Fruit fly (Drosophila melanogaster) whole organism, embryonic: ENCODE data around the gene Hsp67Ba.

Source experiments
- C15 ChIP-seq: fragments of 200-800 bp; sonication (Bioruptor generic); IDR thresholded peaks from 3 replicates; pipeline ENCODE4 v1.3.6; 2022; ENCODE audit warnings: missing biosample characterization, missing genetic modification characterization
- CG10366 ChIP-seq: fragments of 200-800 bp; sonication (Bioruptor generic); IDR thresholded peaks from 2 replicates; pipeline ENCODE4 v1.3.6; 2022; ENCODE audit warnings: missing biosample characterization, missing genetic modification characterization
- CG11093 ChIP-seq: fragments of 200-800 bp; sonication (Bioruptor generic); IDR thresholded peaks from 3 replicates; pipeline ENCODE4 v1.3.6; 2022; ENCODE audit warnings: missing biosample characterization, missing genetic modification characterization
- CG11723 ChIP-seq: fragments of 200-800 bp; sonication (Bioruptor generic); optimal IDR thresholded peaks from 2 replicates; lab custom pipeline; 2017; ENCODE audit warnings: missing biosample characterization, mild to moderate bottlenecking, missing genetic modification characterization
- CG12071 ChIP-seq: fragments of 200-800 bp; sonication (Bioruptor generic); optimal IDR thresholded peaks from 3 replicates; lab custom pipeline; 2018; ENCODE audit warnings: missing biosample characterization, mild to moderate bottlenecking, missing genetic modification characterization
- CG12299 ChIP-seq: fragments of 200-800 bp; sonication (Bioruptor generic); optimal IDR thresholded peaks from 2 replicates; lab custom pipeline; 2018; ENCODE audit warnings: missing biosample characterization, mild to moderate bottlenecking, missing genetic modification characterization
- CG12942 ChIP-seq: fragments of 200-800 bp; sonication (Bioruptor generic); optimal IDR thresholded peaks from 3 replicates; lab custom pipeline; 2016; ENCODE audit warnings: missing biosample characterization, missing genetic modification characterization
- CG13775 ChIP-seq: fragments of 200-800 bp; sonication (Bioruptor generic); optimal IDR thresholded peaks from 3 replicates; lab custom pipeline; 2017; ENCODE audit warnings: missing biosample characterization, mild to moderate bottlenecking, missing genetic modification characterization
- CG14441 ChIP-seq: fragments of 200-800 bp; sonication (Bioruptor generic); IDR thresholded peaks from 2 replicates; pipeline ENCODE4 v1.3.6; 2022; ENCODE audit warnings: missing biosample characterization, missing genetic modification characterization
- CG15514 ChIP-seq: fragments of 200-800 bp; sonication (Bioruptor generic); optimal IDR thresholded peaks from 3 replicates; lab custom pipeline; 2017; ENCODE audit warnings: missing biosample characterization, missing genetic modification characterization, mild to moderate bottlenecking, moderate library complexity, missing genetic modification reagents
- CG15696 ChIP-seq: fragments of 200-800 bp; sonication (Bioruptor generic); optimal IDR thresholded peaks from 2 replicates; lab custom pipeline; 2019; ENCODE audit warnings: missing biosample characterization, mild to moderate bottlenecking, missing genetic modification characterization, moderate library complexity
- CG18262 ChIP-seq: fragments of 200-800 bp; optimal IDR thresholded peaks from 3 replicates; lab custom pipeline; 2019; ENCODE audit warnings: missing biosample characterization, mild to moderate bottlenecking, missing genetic modification characterization, moderate library complexity
- CG18476 ChIP-seq: fragments of 200-800 bp; sonication (Bioruptor generic); optimal IDR thresholded peaks from 2 replicates; lab custom pipeline; 2016; ENCODE audit warnings: missing biosample characterization, mild to moderate bottlenecking, missing genetic modification characterization
- CG18619 ChIP-seq: fragments of 200-800 bp; sonication (Bioruptor generic); optimal IDR thresholded peaks from 3 replicates; lab custom pipeline; 2017; ENCODE audit warnings: missing biosample characterization, mild to moderate bottlenecking, missing genetic modification characterization
- CG32532 ChIP-seq: fragments of 200-800 bp; sonication (Bioruptor generic); IDR thresholded peaks from 2 replicates; pipeline ENCODE4 v1.3.6; 2022; ENCODE audit warnings: missing biosample characterization, missing genetic modification characterization
- CG34422 ChIP-seq: fragments of 200-800 bp; sonication (Bioruptor generic); IDR thresholded peaks from 3 replicates; pipeline ENCODE4 v1.3.6; 2022; ENCODE audit warnings: missing biosample characterization, missing genetic modification characterization
- CG42726 ChIP-seq: fragments of 200-800 bp; sonication (Bioruptor generic); IDR thresholded peaks from 2 replicates; pipeline ENCODE4 v1.3.6; 2022; ENCODE audit warnings: missing biosample characterization, missing genetic modification characterization; ENCODE audit not compliant: partially characterized antibody
- CG4617 ChIP-seq: fragments of 200-800 bp; sonication (Bioruptor generic); optimal IDR thresholded peaks from 3 replicates; lab custom pipeline; 2016; ENCODE audit warnings: missing biosample characterization, missing genetic modification characterization, borderline replicate concordance
- CG5180 ChIP-seq: fragments of 200-800 bp; sonication (Bioruptor generic); optimal IDR thresholded peaks from 3 replicates; lab custom pipeline; 2017; ENCODE audit warnings: missing biosample characterization, missing genetic modification characterization, mild to moderate bottlenecking, moderate library complexity, missing genetic modification reagents
- CG6689 ChIP-seq: fragments of 200-800 bp; sonication (Bioruptor generic); IDR thresholded peaks from 2 replicates; pipeline ENCODE4 v1.3.6; 2022; ENCODE audit warnings: missing biosample characterization, missing genetic modification characterization
- CG6791 ChIP-seq: fragments of 200-800 bp; sonication (Bioruptor generic); IDR thresholded peaks from 3 replicates; pipeline ENCODE4 v1.3.6; 2022; ENCODE audit warnings: missing biosample characterization, missing genetic modification characterization; ENCODE audit not compliant: partially characterized antibody
- CG7963 ChIP-seq: fragments of 200-800 bp; sonication (Bioruptor generic); IDR thresholded peaks from 3 replicates; pipeline ENCODE4 v1.3.6; 2022; ENCODE audit warnings: missing biosample characterization, missing genetic modification characterization; ENCODE audit not compliant: partially characterized antibody
- CG8478 ChIP-seq: fragments of >200 bp; optimal IDR thresholded peaks from 2 replicates; lab custom pipeline; 2018
- Doc2 ChIP-seq: fragments of 200-800 bp; sonication (Bioruptor generic); IDR thresholded peaks from 2 replicates; pipeline ENCODE4 v1.3.6; 2022; ENCODE audit warnings: missing biosample characterization, missing genetic modification characterization
- GATAe ChIP-seq: fragments of 200-800 bp; sonication (Bioruptor generic); conservative IDR thresholded peaks from 2 replicates; pipeline ENCODE4 v1.3.6; 2022; ENCODE audit warnings: missing biosample characterization, missing genetic modification characterization
- Hr39 ChIP-seq: fragments of >200 bp; optimal IDR thresholded peaks from 2 replicates; lab custom pipeline; 2017
- Meics ChIP-seq: fragments of 200-800 bp; sonication (Bioruptor generic); optimal IDR thresholded peaks from 2 replicates; lab custom pipeline; 2017; ENCODE audit warnings: missing biosample characterization, mild to moderate bottlenecking, missing genetic modification characterization
- Oli ChIP-seq: fragments of 200-800 bp; sonication (Bioruptor generic); optimal IDR thresholded peaks from 2 replicates; lab custom pipeline; 2018; ENCODE audit warnings: missing biosample characterization, mild to moderate bottlenecking, missing genetic modification characterization, moderate library complexity
- Ptx1 ChIP-seq: fragments of 200-800 bp; sonication (Bioruptor generic); IDR thresholded peaks from 2 replicates; pipeline ENCODE4 v1.3.6; 2022; ENCODE audit warnings: missing biosample characterization, missing genetic modification characterization
- Side ChIP-seq: fragments of 200-800 bp; sonication (Bioruptor generic); optimal IDR thresholded peaks from 2 replicates; lab custom pipeline; 2016; ENCODE audit warnings: missing biosample characterization, missing genetic modification characterization
- Stat92E ChIP-seq, 3 experiments: fragments of >200 bp in 2 of 3; fragments of 200-800 bp in 1 of 3; sonication (Bioruptor generic) in 1 of 3; optimal IDR thresholded peaks; 2 replicates each; lab custom pipeline; 2017 to 2019; ENCODE audit warnings: missing biosample characterization in 3 of 3, missing genetic modification characterization in 3 of 3, mild to moderate bottlenecking in 1 of 3, moderate library complexity in 1 of 3
- Tbp ChIP-seq: fragments of >200 bp; optimal IDR thresholded peaks from 2 replicates; lab custom pipeline; 2018; ENCODE audit warnings: missing biosample characterization, missing genetic modification characterization
- ab ChIP-seq: fragments of 200-800 bp; sonication (Bioruptor generic); optimal IDR thresholded peaks from 2 replicates; lab custom pipeline; 2016; ENCODE audit warnings: missing biosample characterization, missing genetic modification characterization
- ac ChIP-seq: fragments of 200-800 bp; sonication (Bioruptor generic); optimal IDR thresholded peaks from 3 replicates; lab custom pipeline; 2017; ENCODE audit warnings: missing biosample characterization, mild to moderate bottlenecking, missing genetic modification characterization
- disco-r ChIP-seq: fragments of 200-800 bp; sonication (Bioruptor generic); optimal IDR thresholded peaks from 2 replicates; lab custom pipeline; 2016; ENCODE audit warnings: missing biosample characterization, missing genetic modification characterization
- h ChIP-seq: fragments of >200 bp; optimal IDR thresholded peaks from 2 replicates; lab custom pipeline; 2017
- ham ChIP-seq: fragments of 200-800 bp; sonication (Bioruptor generic); IDR thresholded peaks from 2 replicates; pipeline ENCODE4 v1.3.6; 2022; ENCODE audit warnings: missing biosample characterization, missing genetic modification characterization
- kah ChIP-seq: fragments of 200-800 bp; sonication (Bioruptor generic); optimal IDR thresholded peaks from 2 replicates; lab custom pipeline; 2018; ENCODE audit warnings: missing biosample characterization, mild to moderate bottlenecking, missing genetic modification characterization
- knrl ChIP-seq: fragments of 200-800 bp; sonication (Bioruptor generic); IDR thresholded peaks from 3 replicates; pipeline ENCODE4 v1.3.6; 2022; ENCODE audit warnings: missing biosample characterization, missing genetic modification characterization; ENCODE audit not compliant: partially characterized antibody
- lbe ChIP-seq: fragments of 200-800 bp; sonication (Bioruptor generic); optimal IDR thresholded peaks from 2 replicates; lab custom pipeline; 2016; ENCODE audit warnings: missing biosample characterization, mild to moderate bottlenecking, missing genetic modification characterization
- mld ChIP-seq: fragments of 200-800 bp; sonication (Bioruptor generic); IDR thresholded peaks from 3 replicates; pipeline ENCODE4 v1.3.6; 2022; ENCODE audit warnings: missing biosample characterization, missing genetic modification characterization; ENCODE audit not compliant: partially characterized antibody
- oc ChIP-seq: fragments of 200-800 bp; sonication (Bioruptor generic); optimal IDR thresholded peaks from 2 replicates; lab custom pipeline; 2018; ENCODE audit warnings: missing biosample characterization, mild to moderate bottlenecking, missing genetic modification characterization, moderate library complexity
- repo ChIP-seq: fragments of 200-800 bp; sonication (Bioruptor generic); optimal IDR thresholded peaks from 2 replicates; lab custom pipeline; 2016; ENCODE audit warnings: missing biosample characterization, missing genetic modification characterization
- sima ChIP-seq: fragments of 200-800 bp; sonication (Bioruptor generic); optimal IDR thresholded peaks from 2 replicates; lab custom pipeline; 2016; ENCODE audit warnings: missing biosample characterization, missing genetic modification characterization
- slp2 ChIP-seq: fragments of 200-800 bp; sonication (Bioruptor generic); optimal IDR thresholded peaks from 2 replicates; lab custom pipeline; 2016; ENCODE audit warnings: missing biosample characterization, missing genetic modification characterization
- sr ChIP-seq: fragments of 200-800 bp; sonication (Bioruptor generic); IDR thresholded peaks from 3 replicates; pipeline ENCODE4 v1.3.6; 2022; ENCODE audit warnings: missing biosample characterization, missing genetic modification characterization
- wor ChIP-seq: fragments of 200-800 bp; sonication (Bioruptor generic); IDR thresholded peaks from 2 replicates; pipeline ENCODE4 v1.3.6; 2022; ENCODE audit warnings: missing biosample characterization, missing genetic modification characterization
- z ChIP-seq: fragments of 200-800 bp; sonication (Bioruptor generic); IDR thresholded peaks from 3 replicates; pipeline ENCODE4 v1.3.6; 2022; ENCODE audit warnings: missing biosample characterization, missing genetic modification characterization
- zfh2 ChIP-seq: fragments of 200-800 bp; sonication (Bioruptor generic); optimal IDR thresholded peaks from 2 replicates; lab custom pipeline; 2016; ENCODE audit warnings: missing biosample characterization, missing genetic modification characterization

The Hsp67Ba gene

dm6 chr3L:9377198-9378035, 1.9 kb downstream of the Hsp67Ba start, which contains the start of gene Hsp26 (continued):
- no peak for TF ChIP-seq Tbp (GFP tag; lab: Kevin White, UChicago)
- TF ChIP-seq CG14441 (GFP tag; lab: Robert Waterston, UW), result peak; percentile 81
- TF ChIP-seq CG13775, result peak; percentile 73
- TF ChIP-seq CG15514 (GFP tag; lab: Kevin White, UChicago), result peak; percentile 54
- no peak for TF ChIP-seq z (GFP tag; lab: Robert Waterston, UW)
- no peak for TF ChIP-seq CG6791 (GFP tag; lab: Robert Waterston, UW)
- TF ChIP-seq Hr39, result no peak
- TF ChIP-seq Oli, result peak; percentile 86
- no peak for TF ChIP-seq knrl (GFP tag; lab: Robert Waterston, UW)
- peak; percentile 74 for TF ChIP-seq CG18476
- TF ChIP-seq Stat92E (GFP tag; optimal IDR thresholded peaks at IDR 0.05; lab: Kevin White, UChicago), result peak in 1 of 3 experiments; percentile 59
- peak; percentile 59 for TF ChIP-seq CG11723 (GFP tag; lab: Kevin White, UChicago)
- TF ChIP-seq zfh2 (GFP tag; lab: Kevin White, UChicago), result peak; percentile 82
- TF ChIP-seq repo (GFP tag; lab: Kevin White, UChicago), result peak; percentile 69
- peak; percentile 12 for TF ChIP-seq CG15696 (tag; lab: Kevin White, UChicago)
- TF ChIP-seq Ptx1 (GFP tag; lab: Robert Waterston, UW), result peak; percentile 87
- TF ChIP-seq CG34422 (GFP tag; lab: Robert Waterston, UW), result peak; percentile 86; the same call in 2 of the 3 replicates
- no peak for TF ChIP-seq ac (GFP tag; lab: Kevin White, UChicago)
- TF ChIP-seq CG11093 (GFP tag; lab: Robert Waterston, UW), result peak; percentile 64; the same call in 2 of the 3 replicates
- TF ChIP-seq disco-r (GFP tag; lab: Kevin White, UChicago), result peak; percentile 83
- peak; percentile 63 for TF ChIP-seq kah (GFP tag; lab: Kevin White, UChicago)
- TF ChIP-seq Side (GFP tag; lab: Kevin White, UChicago), result peak; percentile 90
- peak; percentile 86 for TF ChIP-seq oc (tag; lab: Kevin White, UChicago)
- TF ChIP-seq slp2, result peak; percentile 75
- TF ChIP-seq sr (GFP tag; lab: Robert Waterston, UW), result no peak
- TF ChIP-seq CG32532 (GFP tag; lab: Robert Waterston, UW), result peak; percentile 90
- no peak for TF ChIP-seq Doc2 (GFP tag; lab: Robert Waterston, UW)
- TF ChIP-seq sima (GFP tag; lab: Kevin White, UChicago), result peak; percentile 38
- no peak for TF ChIP-seq CG7963 (GFP tag; lab: Robert Waterston, UW)
- peak; percentile 44 for TF ChIP-seq CG4617 (GFP tag; lab: Kevin White, UChicago)
- peak; percentile 52; the same call in 1 of the 2 replicates for TF ChIP-seq wor (GFP tag; lab: Robert Waterston, UW)
- no peak for TF ChIP-seq ham (GFP tag; lab: Robert Waterston, UW)
- peak; percentile 54; the same call in 1 of the 3 replicates for TF ChIP-seq C15
- TF ChIP-seq Meics (GFP tag; lab: Kevin White, UChicago), result peak; percentile 80
- TF ChIP-seq lbe (GFP tag; lab: Kevin White, UChicago), result peak; percentile 90
- TF ChIP-seq CG12942 (GFP tag; lab: Kevin White, UChicago), result peak; percentile 77
- TF ChIP-seq CG6689 (GFP tag; lab: Robert Waterston, UW), result peak; percentile 83
- peak; percentile 49 for TF ChIP-seq CG12071
- no peak for TF ChIP-seq mld (GFP tag; lab: Robert Waterston, UW)
- no peak for TF ChIP-seq CG8478
- TF ChIP-seq CG12299 (tag; lab: Kevin White, UChicago), result peak; percentile 63
- TF ChIP-seq CG10366 (GFP tag; lab: Robert Waterston, UW), result peak; percentile 87
- TF ChIP-seq ab, result no peak
- peak; percentile 86 for TF ChIP-seq CG18262
- TF ChIP-seq CG42726 (GFP tag; lab: Robert Waterston, UW), result no peak
- TF ChIP-seq GATAe (GFP tag; lab: Robert Waterston, UW), result 0 out of 2 replicates have a peak, but pooled peaks have one; percentile 27
- TF ChIP-seq h (lab: Kevin White, UChicago), result no peak
- peak; percentile 74 for TF ChIP-seq CG18619
- TF ChIP-seq CG5180 (GFP tag; lab: Kevin White, UChicago), result peak; percentile 54
